Worm (Caenorhabditis elegans): Measurements from ENCODE around the gene daz-1.

The daz-1 gene

ce11 chrII:5451278-5451677, 4.8 kb upstream of the daz-1 start:
- TF ChIP-seq nhr-237 (tag; optimal IDR thresholded peaks at IDR 0.05) (no peak), Y116A8C.19 (tag; optimal IDR thresholded peaks at IDR 0.05; ENCODE audit: borderline replicate concordance) (no peak), fkh-4 (tag; optimal IDR thresholded peaks at IDR 0.05; ENCODE audit: borderline replicate concordance) (no peak), nhr-77 (tag; optimal IDR thresholded peaks at IDR 0.05) (no peak), nhr-85 (tag) (peak; percentile 66), elt-3 (tag; optimal IDR thresholded peaks at IDR 0.05) (no peak), ceh-90 (tag; optimal IDR thresholded peaks at IDR 0.05) (no peak)

- no peak for TF ChIP-seq fkh-8 (tag; optimal IDR thresholded peaks at IDR 0.05)
- peak; percentile 56 for TF ChIP-seq dsc-1 (tag; optimal IDR thresholded peaks at IDR 0.05)
Measured at ce11 chrII:5453547-5453946, 2.6 kb upstream of the daz-1 start, which contains the start of gene dhs-5. TSS of gene dhs-5 (plus strand) at chrII:5453847.

- peak in 4 of 6 experiments; percentile 11 to 73 (median 32) for TF ChIP-seq elt-3 (tag; optimal IDR thresholded peaks at IDR 0.05)
- no peak for TF ChIP-seq lin-13 (GFP tag; optimal IDR thresholded peaks at IDR 0.05)
- no peak for TF ChIP-seq alr-1 (tag; optimal IDR thresholded peaks at IDR 0.05; ENCODE audit: borderline replicate concordance)
- TF ChIP-seq C16A3.4 (tag; optimal IDR thresholded peaks at IDR 0.05), result no peak
- TF ChIP-seq lin-15B (tag; optimal IDR thresholded peaks at IDR 0.05), result no peak
- peak; percentile 4 for TF ChIP-seq unc-130 (tag; optimal IDR thresholded peaks at IDR 0.05)
- TF ChIP-seq mep-1 (tag; optimal IDR thresholded peaks at IDR 0.05), result peak; percentile 5
- no peak for TF ChIP-seq nhr-76 (tag; optimal IDR thresholded peaks at IDR 0.05)
- no peak for TF ChIP-seq ama-1 (optimal IDR thresholded peaks at IDR 0.05)
- no peak for TF ChIP-seq isw-1 (GFP tag; IDR thresholded peaks at IDR 0.05)
- TF ChIP-seq ceh-82 (tag; optimal IDR thresholded peaks at IDR 0.05), result no peak
- TF ChIP-seq hpl-2 (GFP tag; optimal IDR thresholded peaks at IDR 0.05), result no peak
- no peak for TF ChIP-seq sptf-1 (tag; optimal IDR thresholded peaks at IDR 0.05)
- no peak for TF ChIP-seq mab-9 (GFP tag; IDR thresholded peaks at IDR 0.05)
- TF ChIP-seq dsc-1 (tag; optimal IDR thresholded peaks at IDR 0.05), result no peak
- no peak for TF ChIP-seq lsy-2 (tag; optimal IDR thresholded peaks at IDR 0.05)
- no peak for TF ChIP-seq aha-1 (tag; optimal IDR thresholded peaks at IDR 0.05)
- no peak for TF ChIP-seq fkh-4 (tag; optimal IDR thresholded peaks at IDR 0.05; ENCODE audit: borderline replicate concordance)
- no peak for TF ChIP-seq ets-5 (GFP tag; IDR thresholded peaks at IDR 0.05)
- no peak for TF ChIP-seq nhr-20 (tag; optimal IDR thresholded peaks at IDR 0.05)
- TF ChIP-seq egl-27 (tag; optimal IDR thresholded peaks at IDR 0.05), result no peak
- peak; percentile 2 for TF ChIP-seq nhr-71 (tag; optimal IDR thresholded peaks at IDR 0.05)
- TF ChIP-seq snu-23 (GFP tag; optimal IDR thresholded peaks at IDR 0.05), result peak; percentile 11
- no peak for TF ChIP-seq sup-37 (GFP tag; optimal IDR thresholded peaks at IDR 0.05)
- no peak for TF ChIP-seq ztf-4 (tag; optimal IDR thresholded peaks at IDR 0.05)
- no peak for TF ChIP-seq zag-1 (tag; optimal IDR thresholded peaks at IDR 0.05)
- no peak for TF ChIP-seq nhr-12 (tag; optimal IDR thresholded peaks at IDR 0.05)
- TF ChIP-seq ces-1 (GFP tag; optimal IDR thresholded peaks at IDR 0.05), result no peak
- no peak for TF ChIP-seq swsn-7 (tag; optimal IDR thresholded peaks at IDR 0.05)
- TF ChIP-seq hlh-17 (GFP tag; optimal IDR thresholded peaks at IDR 0.05; ENCODE audit: borderline replicate concordance), result no peak
- TF ChIP-seq snpc-4 (tag; optimal IDR thresholded peaks at IDR 0.05), result no peak
- no peak for TF ChIP-seq jun-1 (tag; optimal IDR thresholded peaks at IDR 0.05)
- TF ChIP-seq unc-62 (GFP tag; optimal IDR thresholded peaks at IDR 0.05), result no peak
- no peak for TF ChIP-seq mef-2 (tag; optimal IDR thresholded peaks at IDR 0.05)
- no peak for TF ChIP-seq nhr-237 (tag; optimal IDR thresholded peaks at IDR 0.05)
- TF ChIP-seq nhr-28 (tag; optimal IDR thresholded peaks at IDR 0.05), result no peak
- no peak for TF ChIP-seq mdl-1 (tag; optimal IDR thresholded peaks at IDR 0.05)
- TF ChIP-seq xbp-1 (tag; optimal IDR thresholded peaks at IDR 0.05), result no peak
- no peak for TF ChIP-seq unc-30 (tag; optimal IDR thresholded peaks at IDR 0.05)
- TF ChIP-seq tlp-1 (tag; optimal IDR thresholded peaks at IDR 0.05), result no peak
- no peak for TF ChIP-seq skn-1 (tag; optimal IDR thresholded peaks at IDR 0.05)
- TF ChIP-seq lin-14 (GFP tag; optimal IDR thresholded peaks at IDR 0.05), result peak; percentile 71
- no peak for TF ChIP-seq nhr-11 (tag; optimal IDR thresholded peaks at IDR 0.05)
- TF ChIP-seq blmp-1 (tag; optimal IDR thresholded peaks at IDR 0.05), result peak; percentile 99
Measured at ce11 chrII:5458683-5459410, 2.7 kb downstream of the daz-1 start.

Data from whole organism, L1 larva.